Worm (Caenorhabditis elegans) whole organism, L1 larva: ENCODE data around the gene frh-1.

Experiments
- aly-2 ChIP-seq: fragments of 150-350 bp; optimal IDR thresholded peaks from 2 replicates; lab custom pipeline; 2014; ENCODE audit warnings: missing biosample characterization, missing genetic modification characterization
- ama-1 ChIP-seq: fragments of 150-350 bp; optimal IDR thresholded peaks from 2 replicates; lab custom pipeline; 2014
- efl-3 ChIP-seq: fragments of 200-800 bp; sonication (Bioruptor generic); optimal IDR thresholded peaks from 2 replicates; lab custom pipeline; 2018; ENCODE audit warnings: mild to moderate bottlenecking, missing genetic modification characterization, missing compliant biosample characterization
- elt-2 ChIP-seq: sonication (generic microtip); optimal IDR thresholded peaks from 2 replicates; lab custom pipeline; 2016; ENCODE audit warnings: missing genetic modification characterization, mild to moderate bottlenecking, inconsistent platforms, missing compliant biosample characterization, missing genetic modification reagents
- fos-1 ChIP-seq: fragments of 150-350 bp; optimal IDR thresholded peaks from 2 replicates; lab custom pipeline; 2014; ENCODE audit warnings: missing biosample characterization, missing genetic modification characterization
- lin-35 ChIP-seq, 2 experiments: fragments of 150-350 bp; optimal IDR thresholded peaks; 2 replicates each; lab custom pipeline; 2014; ENCODE audit warnings: missing biosample characterization in 2 of 2, missing genetic modification characterization in 2 of 2, missing genetic modification reagents in 2 of 2
- nhr-237 ChIP-seq: fragments of 150-350 bp; optimal IDR thresholded peaks from 2 replicates; lab custom pipeline; 2014; ENCODE audit warnings: missing biosample characterization, missing genetic modification characterization
- nhr-28 ChIP-seq: fragments of 150-350 bp; optimal IDR thresholded peaks from 2 replicates; lab custom pipeline; 2014; ENCODE audit warnings: missing biosample characterization, missing genetic modification characterization
- nhr-77 ChIP-seq: fragments of 150-350 bp; optimal IDR thresholded peaks from 2 replicates; lab custom pipeline; 2014; ENCODE audit warnings: missing biosample characterization, missing genetic modification characterization
- skn-1 ChIP-seq: fragments of 150-350 bp; optimal IDR thresholded peaks from 2 replicates; lab custom pipeline; 2014; ENCODE audit warnings: missing biosample characterization, missing genetic modification characterization
- sptf-1 ChIP-seq: fragments of 150-350 bp; optimal IDR thresholded peaks from 2 replicates; lab custom pipeline; 2014; ENCODE audit warnings: missing biosample characterization, missing genetic modification characterization
- vab-15 ChIP-seq: sonication (generic microtip); optimal IDR thresholded peaks from 2 replicates; lab custom pipeline; 2017; ENCODE audit warnings: missing genotype, mild to moderate bottlenecking, missing genetic modification characterization, missing compliant biosample characterization

- TF ChIP-seq lin-35 (GFP tag; optimal IDR thresholded peaks at IDR 0.05; lab: Kevin White, UChicago) (no peak), ama-1 (lab: Kevin White, UChicago) (no peak), nhr-28 (tag; lab: Kevin White, UChicago) (no peak), sptf-1 (tag; lab: Kevin White, UChicago) (no peak), elt-2 (peak; percentile 57), vab-15 (tag; lab: Kevin White, UChicago) (no peak), skn-1 (no peak), nhr-237 (tag; lab: Kevin White, UChicago) (no peak), aly-2 (tag; lab: Kevin White, UChicago) (no peak), fos-1 (tag; lab: Kevin White, UChicago) (no peak), nhr-77 (tag; lab: Kevin White, UChicago) (no peak), efl-3 (GFP tag; lab: Kevin White, UChicago) (no peak)
Measured at ce11 chrII:5873564-5874070, 43.6 kb upstream of the frh-1 start, which contains the start of gene tex-2.
